Worm (Caenorhabditis elegans): Measurements from ENCODE around the gene vps-37.

The vps-37 gene

DNA sequence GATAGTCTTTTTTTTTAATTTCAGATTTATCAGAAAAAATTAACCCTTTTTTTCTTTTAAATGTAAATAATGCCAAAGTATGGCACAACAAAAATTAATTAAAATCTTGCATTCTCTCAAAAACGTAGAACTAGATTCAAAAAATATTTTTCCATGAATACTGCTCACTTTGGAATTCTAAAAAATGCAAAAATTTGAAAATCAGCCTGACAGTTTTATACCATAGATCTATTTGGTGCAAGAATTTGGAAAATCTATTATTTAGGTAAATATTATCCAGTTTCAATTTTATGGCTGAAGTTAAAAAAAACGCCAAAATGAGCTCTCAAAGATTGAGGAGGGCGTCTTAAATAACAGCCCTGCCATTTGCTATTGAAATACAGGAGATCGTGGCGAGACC lies 12.8 kb upstream of the vps-37 start:
- no peak for TF ChIP-seq pqm-1 (tag; optimal IDR thresholded peaks at IDR 0.05)
- no peak for TF ChIP-seq ama-1 (optimal IDR thresholded peaks at IDR 0.05)
- no peak for TF ChIP-seq elt-2 (tag; optimal IDR thresholded peaks at IDR 0.05)
- TF ChIP-seq nhr-237 (tag; optimal IDR thresholded peaks at IDR 0.05), result no peak
- no peak for TF ChIP-seq ztf-11 (tag; optimal IDR thresholded peaks at IDR 0.05)
- no peak for TF ChIP-seq ZK546.5 (tag; optimal IDR thresholded peaks at IDR 0.05)

DNA sequence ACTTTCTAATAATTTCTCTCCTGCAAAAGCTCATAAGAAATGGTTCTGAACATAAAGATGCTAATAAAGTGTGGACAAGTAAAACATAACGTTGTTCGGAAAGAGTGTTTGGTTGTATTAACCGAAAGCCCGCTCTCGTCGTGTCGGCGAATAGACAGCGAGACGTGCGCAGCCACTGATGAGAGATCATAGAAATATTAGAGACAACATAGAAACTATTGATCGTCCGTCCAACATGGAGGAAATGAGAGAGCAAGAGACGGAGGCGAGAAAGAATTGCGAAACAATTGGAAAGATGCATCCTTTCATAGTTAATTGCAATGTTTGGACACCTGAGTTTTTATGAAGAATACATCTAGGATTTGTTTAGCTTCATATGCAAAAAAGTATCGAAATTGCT lies 12.0 kb upstream of the vps-37 start:
- peak; percentile 84 for TF ChIP-seq hmg-11 (tag; optimal IDR thresholded peaks at IDR 0.05)
- peak; percentile 65 for TF ChIP-seq snpc-4 (tag; optimal IDR thresholded peaks at IDR 0.05)
- no peak for TF ChIP-seq mdl-1 (tag; optimal IDR thresholded peaks at IDR 0.05)
- TF ChIP-seq nhr-43 (tag; optimal IDR thresholded peaks at IDR 0.05; ENCODE audit: poor library complexity, severe bottlenecking), result peak; percentile 30
- no peak for TF ChIP-seq nhr-77 (tag; optimal IDR thresholded peaks at IDR 0.05)
- TF ChIP-seq lin-15B (tag; optimal IDR thresholded peaks at IDR 0.05), result peak; percentile 37
- peak; percentile 50 for TF ChIP-seq pha-4 (tag; optimal IDR thresholded peaks at IDR 0.05)
- TF ChIP-seq nhr-25 (tag; optimal IDR thresholded peaks at IDR 0.05), result peak; percentile 45
- peak; percentile 40 for TF ChIP-seq lsy-12 (tag; optimal IDR thresholded peaks at IDR 0.05)
- TF ChIP-seq pqm-1 (tag; optimal IDR thresholded peaks at IDR 0.05), result no peak
- TF ChIP-seq R02D3.7 (tag; optimal IDR thresholded peaks at IDR 0.05), result no peak
- TF ChIP-seq mml-1 (tag; optimal IDR thresholded peaks at IDR 0.05), result no peak
- TF ChIP-seq lin-39 (tag; optimal IDR thresholded peaks at IDR 0.05), result peak; percentile 43
- no peak for TF ChIP-seq ZK546.5 (tag; optimal IDR thresholded peaks at IDR 0.05)
- TF ChIP-seq nhr-23 (tag; optimal IDR thresholded peaks at IDR 0.05), result peak; percentile 47
- peak; percentile 92 for TF ChIP-seq nfya-1 (tag; optimal IDR thresholded peaks at IDR 0.05; ENCODE audit: insufficient read depth)
- no peak for TF ChIP-seq fos-1 (tag; optimal IDR thresholded peaks at IDR 0.05)
- peak; percentile 82 for TF ChIP-seq ceh-28 (tag; optimal IDR thresholded peaks at IDR 0.05)
- TF ChIP-seq nhr-11 (tag; optimal IDR thresholded peaks at IDR 0.05), result peak; percentile 19
- TF ChIP-seq elt-2 (tag; optimal IDR thresholded peaks at IDR 0.05), result peak; percentile 30
- TF ChIP-seq ama-1 (optimal IDR thresholded peaks at IDR 0.05), result peak; percentile 48

DNA sequence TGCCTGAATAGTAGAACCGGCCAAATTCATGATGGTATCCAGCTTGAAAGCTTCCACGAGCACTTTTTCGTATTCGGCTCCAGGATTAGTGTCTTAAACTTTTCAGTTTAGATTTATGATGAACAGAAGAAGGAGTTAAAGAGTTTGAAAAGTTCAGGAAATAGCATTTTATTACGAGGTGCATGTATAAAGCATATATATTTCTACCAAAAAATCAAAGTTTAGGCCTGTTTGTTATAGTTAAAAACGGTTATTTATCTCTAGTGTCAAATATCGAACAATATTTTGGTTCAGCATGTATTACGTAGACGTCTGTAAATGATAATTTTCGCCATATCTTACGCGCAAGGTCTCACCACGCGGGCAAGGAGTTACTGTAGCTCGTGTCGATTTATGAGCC lies 11.2 kb upstream of the vps-37 start, which contains the start of gene klc-2:
Gene klc-2, minus strand, starts transcription at position 101 of the 400 bp plus-strand sequence.
- TF ChIP-seq R02D3.7 (tag; optimal IDR thresholded peaks at IDR 0.05) (no peak), nhr-67 (tag; optimal IDR thresholded peaks at IDR 0.05) (no peak), nhr-23 (tag; optimal IDR thresholded peaks at IDR 0.05) (no peak), ZK546.5 (tag; optimal IDR thresholded peaks at IDR 0.05) (no peak), eor-1 (tag; optimal IDR thresholded peaks at IDR 0.05) (no peak)

DNA sequence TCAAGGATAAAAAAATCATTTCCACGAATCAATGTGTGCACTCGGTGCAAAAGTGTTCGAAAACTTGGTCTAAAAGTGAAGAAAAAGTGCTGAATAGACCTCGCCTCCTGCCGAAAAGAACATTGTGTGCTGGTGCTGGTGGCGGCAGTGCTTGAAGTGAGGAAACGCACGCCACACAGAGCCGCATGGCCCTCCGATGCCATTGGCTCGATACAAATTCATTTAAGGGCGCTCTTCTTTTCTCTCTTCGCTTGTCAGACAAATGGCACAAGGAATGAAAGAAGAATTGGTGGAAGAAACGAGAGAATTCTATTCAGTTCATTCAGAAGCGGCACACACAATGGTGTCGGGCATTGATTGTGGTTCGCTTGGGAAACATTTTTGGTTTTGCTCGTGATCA lies 10.2 kb upstream of the vps-37 start:
- peak; percentile 48 for TF ChIP-seq nfya-1 (tag; optimal IDR thresholded peaks at IDR 0.05; ENCODE audit: insufficient read depth)
- TF ChIP-seq hmg-11 (tag; optimal IDR thresholded peaks at IDR 0.05), result peak; percentile 16
- no peak for TF ChIP-seq ceh-28 (tag; optimal IDR thresholded peaks at IDR 0.05)

DNA sequence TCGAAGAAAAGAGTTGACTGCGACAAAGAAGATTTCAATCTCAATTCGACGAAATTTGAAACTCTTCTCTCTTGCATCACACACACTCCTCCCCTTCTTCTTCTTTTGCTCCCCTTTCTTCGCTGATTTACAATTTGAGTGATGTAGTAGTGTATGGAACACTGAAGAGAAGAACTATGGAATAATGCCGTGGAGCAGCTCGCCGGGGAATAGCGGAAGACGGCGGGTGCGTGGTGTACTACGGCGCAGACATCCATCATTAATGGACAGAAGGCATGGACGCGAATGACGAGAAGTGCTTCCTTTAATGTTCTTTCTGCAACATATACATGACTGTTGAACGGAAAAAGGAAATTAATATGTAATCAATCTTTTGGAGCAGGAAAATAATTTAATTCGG lies 9.6 kb upstream of the vps-37 start:
- TF ChIP-seq ama-1 (optimal IDR thresholded peaks at IDR 0.05), result peak; percentile 46
- TF ChIP-seq nfya-1 (tag; optimal IDR thresholded peaks at IDR 0.05; ENCODE audit: insufficient read depth), result peak; percentile 9
- peak; percentile 71 for TF ChIP-seq lin-39 (tag; optimal IDR thresholded peaks at IDR 0.05)
- TF ChIP-seq nhr-76 (tag; optimal IDR thresholded peaks at IDR 0.05), result no peak

DNA sequence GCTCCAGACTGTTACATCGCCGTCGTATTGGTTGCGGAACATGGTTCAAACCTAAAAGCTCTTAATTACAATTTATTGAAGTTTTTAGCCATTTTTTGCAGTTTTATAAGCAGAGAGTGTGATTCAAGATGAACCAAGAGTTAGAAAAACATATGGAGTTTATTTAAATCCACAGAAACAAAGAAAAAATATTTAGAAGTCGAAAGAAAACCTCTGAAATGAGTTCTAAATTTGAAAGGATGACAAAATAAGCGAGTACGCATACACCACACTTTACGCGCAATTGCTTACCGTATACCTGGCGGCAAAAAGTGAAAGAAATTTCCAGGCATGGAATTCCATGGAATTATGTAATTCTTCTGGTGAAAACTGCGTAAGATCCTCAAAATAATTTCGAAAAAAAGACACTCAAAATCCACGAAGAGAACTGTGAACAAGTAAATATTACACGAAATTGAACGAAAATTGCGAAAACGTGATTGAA lies 8.2 kb upstream of the vps-37 start, which contains the start of gene pas-6:
Gene pas-6, minus strand, starts transcription at position 51 of the 484 bp plus-strand sequence.
- TF ChIP-seq nhr-25 (tag; optimal IDR thresholded peaks at IDR 0.05), result no peak
- no peak for TF ChIP-seq sea-2 (GFP tag; optimal IDR thresholded peaks at IDR 0.05)
- peak; percentile 79 for TF ChIP-seq nfya-1 (tag; optimal IDR thresholded peaks at IDR 0.05; ENCODE audit: insufficient read depth)
- peak; percentile 15 for TF ChIP-seq snpc-4 (tag; optimal IDR thresholded peaks at IDR 0.05)
- TF ChIP-seq nhr-11 (tag; optimal IDR thresholded peaks at IDR 0.05), result no peak
- TF ChIP-seq pha-4 (tag; optimal IDR thresholded peaks at IDR 0.05), result peak; percentile 46
- peak; percentile 23 for TF ChIP-seq egl-5 (tag; optimal IDR thresholded peaks at IDR 0.05)
- TF ChIP-seq egl-27 (tag; optimal IDR thresholded peaks at IDR 0.05), result no peak
- peak; percentile 29 for TF ChIP-seq lin-15B (tag; optimal IDR thresholded peaks at IDR 0.05)
- no peak for TF ChIP-seq nhr-237 (tag; optimal IDR thresholded peaks at IDR 0.05)
- no peak for TF ChIP-seq mdl-1 (tag; optimal IDR thresholded peaks at IDR 0.05)
- TF ChIP-seq mml-1 (tag; optimal IDR thresholded peaks at IDR 0.05), result no peak
- TF ChIP-seq ama-1 (optimal IDR thresholded peaks at IDR 0.05), result no peak
- no peak for TF ChIP-seq nhr-77 (tag; optimal IDR thresholded peaks at IDR 0.05)
- no peak for TF ChIP-seq ZK546.5 (tag; optimal IDR thresholded peaks at IDR 0.05)
- no peak for TF ChIP-seq unc-39 (tag; optimal IDR thresholded peaks at IDR 0.05)
- peak; percentile 72 for TF ChIP-seq skn-1 (tag; optimal IDR thresholded peaks at IDR 0.05)
- TF ChIP-seq ceh-28 (tag; optimal IDR thresholded peaks at IDR 0.05), result no peak
- no peak for TF ChIP-seq lin-39 (tag; optimal IDR thresholded peaks at IDR 0.05)
- no peak for TF ChIP-seq fkh-10 (GFP tag; optimal IDR thresholded peaks at IDR 0.05)
- TF ChIP-seq nhr-23 (tag; optimal IDR thresholded peaks at IDR 0.05), result no peak
- no peak for TF ChIP-seq hmg-11 (tag; optimal IDR thresholded peaks at IDR 0.05)
- TF ChIP-seq nhr-76 (tag; optimal IDR thresholded peaks at IDR 0.05), result no peak
- no peak for TF ChIP-seq jun-1 (tag; optimal IDR thresholded peaks at IDR 0.05)
